Worm (Caenorhabditis elegans) whole organism, young adult: Measurements from ENCODE around the gene srb-11.
A peak's percentile ranks its signal among the peaks of the same experiment; 100 is the strongest.

Source experiments
- B0019.2 ChIP-seq: fragments of 200-800 bp; sonication (Bioruptor generic); conservative IDR thresholded peaks from 2 replicates; pipeline ENCODE4 v1.3.6; 2022; ENCODE audit warnings: missing genetic modification reagents, missing genetic modification characterization, missing compliant biosample characterization
- F10E7.11 ChIP-seq: sonication (generic microtip); optimal IDR thresholded peaks from 2 replicates; lab custom pipeline; 2017; ENCODE audit warnings: mild to moderate bottlenecking, missing genetic modification characterization, moderate library complexity, missing compliant biosample characterization
- F22D6.2 ChIP-seq: sonication (generic microtip); optimal IDR thresholded peaks from 2 replicates; lab custom pipeline; 2016; ENCODE audit warnings: mild to moderate bottlenecking, missing genetic modification characterization, missing compliant biosample characterization
- F37B4.10 ChIP-seq: fragments of 200-800 bp; sonication (Bioruptor generic); IDR thresholded peaks from 2 replicates; pipeline ENCODE4 v1.3.6; 2022; ENCODE audit warnings: missing genetic modification characterization, missing compliant biosample characterization
- F52B5.7 ChIP-seq: sonication (generic microtip); optimal IDR thresholded peaks from 2 replicates; lab custom pipeline; 2016; ENCODE audit warnings: mild to moderate bottlenecking, missing genetic modification characterization, missing compliant biosample characterization
- F57A8.1 ChIP-seq: fragments of 200-800 bp; sonication (Bioruptor generic); optimal IDR thresholded peaks from 2 replicates; lab custom pipeline; 2018; ENCODE audit warnings: mild to moderate bottlenecking, missing genetic modification characterization, moderate library complexity, missing compliant biosample characterization
- T26A5.8 ChIP-seq: sonication (generic microtip); optimal IDR thresholded peaks from 2 replicates; lab custom pipeline; 2016; ENCODE audit warnings: missing genetic modification characterization, missing compliant biosample characterization
- Y56A3A.18 ChIP-seq: fragments of 200-800 bp; sonication (Bioruptor generic); IDR thresholded peaks from 2 replicates; pipeline ENCODE4 v1.3.6; 2022; ENCODE audit warnings: missing genetic modification reagents, missing genetic modification characterization, missing compliant biosample characterization
- ZK185.1 ChIP-seq: sonication (generic microtip); optimal IDR thresholded peaks from 2 replicates; lab custom pipeline; 2016; ENCODE audit warnings: mild to moderate bottlenecking, missing genetic modification characterization, missing compliant biosample characterization; ENCODE audit not compliant: poor library complexity, severe bottlenecking
- akir-1 ChIP-seq: fragments of 200-800 bp; sonication (Bioruptor generic); optimal IDR thresholded peaks from 2 replicates; lab custom pipeline; 2018; ENCODE audit warnings: mild to moderate bottlenecking, missing genetic modification characterization, moderate library complexity, missing compliant biosample characterization
- athp-1 ChIP-seq: sonication (generic microtip); optimal IDR thresholded peaks from 2 replicates; lab custom pipeline; 2017; ENCODE audit warnings: mild to moderate bottlenecking, missing genetic modification characterization, missing compliant biosample characterization
- attf-3 ChIP-seq: fragments of 200-800 bp; sonication (Bioruptor generic); conservative IDR thresholded peaks from 2 replicates; pipeline ENCODE4 v1.3.6; 2022; ENCODE audit warnings: missing genetic modification reagents, missing genetic modification characterization, missing compliant biosample characterization
- attf-5 ChIP-seq: fragments of 200-800 bp; sonication (Bioruptor generic); optimal IDR thresholded peaks from 2 replicates; lab custom pipeline; 2018; ENCODE audit warnings: mild to moderate bottlenecking, missing genetic modification characterization, missing compliant biosample characterization
- bed-1 ChIP-seq: fragments of 200-800 bp; sonication (Bioruptor generic); IDR thresholded peaks from 2 replicates; pipeline ENCODE4 v1.3.6; 2022; ENCODE audit warnings: missing genetic modification reagents, missing genetic modification characterization, missing compliant biosample characterization
- bed-2 ChIP-seq: fragments of 200-800 bp; sonication (Bioruptor generic); IDR thresholded peaks from 2 replicates; pipeline ENCODE4 v1.3.6; 2022; ENCODE audit warnings: missing genetic modification reagents, missing genetic modification characterization, missing compliant biosample characterization
- ccch-3 ChIP-seq: fragments of 200-800 bp; sonication (Bioruptor generic); optimal IDR thresholded peaks from 2 replicates; lab custom pipeline; 2018; ENCODE audit warnings: mild to moderate bottlenecking, missing genetic modification characterization, missing compliant biosample characterization
- cebp-1 ChIP-seq, 2 experiments: fragments of 200-800 bp in 1 of 2; sonication (Bioruptor generic) in 1 of 2; sonication (generic microtip) in 1 of 2; IDR thresholded peaks in 1 of 2; optimal IDR thresholded peaks in 1 of 2; 2 replicates each; pipeline versions ENCODE4 v1.3.6 to Lab custom; 2017 to 2022; ENCODE audit warnings: missing compliant biosample characterization in 2 of 2, missing genetic modification characterization in 2 of 2, mild to moderate bottlenecking in 1 of 2, missing genetic modification reagents in 1 of 2, moderate library complexity in 1 of 2
- ceh-27 ChIP-seq: fragments of 200-800 bp; sonication (Bioruptor generic); optimal IDR thresholded peaks from 2 replicates; lab custom pipeline; 2018; ENCODE audit warnings: mild to moderate bottlenecking, missing genetic modification characterization, moderate library complexity, missing compliant biosample characterization
- ceh-40 ChIP-seq: fragments of 200-800 bp; sonication (Bioruptor generic); IDR thresholded peaks from 2 replicates; pipeline ENCODE4 v1.3.6; 2022; ENCODE audit warnings: missing genetic modification characterization, missing compliant biosample characterization
- ceh-58 ChIP-seq: fragments of 200-800 bp; sonication (Bioruptor generic); IDR thresholded peaks from 2 replicates; pipeline ENCODE4 v1.3.6; 2022; ENCODE audit warnings: missing genetic modification characterization, missing compliant biosample characterization
- ceh-79 ChIP-seq: sonication (generic microtip); optimal IDR thresholded peaks from 2 replicates; lab custom pipeline; 2017; ENCODE audit warnings: mild to moderate bottlenecking, missing genetic modification characterization, missing compliant biosample characterization
- egl-44 ChIP-seq: fragments of 200-800 bp; sonication (Bioruptor generic); IDR thresholded peaks from 2 replicates; pipeline ENCODE4 v1.3.6; 2022; ENCODE audit warnings: missing genetic modification reagents, missing genetic modification characterization, missing compliant biosample characterization
- ets-4 ChIP-seq: fragments of 200-800 bp; sonication (Bioruptor generic); optimal IDR thresholded peaks from 2 replicates; lab custom pipeline; 2018; ENCODE audit warnings: mild to moderate bottlenecking, missing genetic modification characterization, missing compliant biosample characterization
- him-1 ChIP-seq: sonication (generic microtip); optimal IDR thresholded peaks from 2 replicates; lab custom pipeline; 2016; ENCODE audit warnings: missing genotype, missing genetic modification reagents, missing genetic modification characterization, missing compliant biosample characterization
- hmg-20 ChIP-seq: fragments of 200-800 bp; sonication (Bioruptor generic); IDR thresholded peaks from 2 replicates; pipeline ENCODE4 v1.3.6; 2022; ENCODE audit warnings: missing genetic modification reagents, missing genetic modification characterization, missing compliant biosample characterization
- hsf-1 ChIP-seq: fragments of 200-800 bp; sonication (Bioruptor generic); IDR thresholded peaks from 2 replicates; pipeline ENCODE4 v1.3.6; 2022; ENCODE audit warnings: missing genetic modification reagents, missing genetic modification characterization, missing compliant biosample characterization
- lin-35 ChIP-seq, 3 experiments: fragments of 150-350 bp in 2 of 3; sonication (generic microtip) in 1 of 3; optimal IDR thresholded peaks; 2 replicates each; lab custom pipeline; 2014 to 2018; ENCODE audit warnings: missing biosample characterization in 3 of 3, missing genetic modification characterization in 3 of 3, missing genetic modification reagents in 3 of 3
- lin-40 ChIP-seq: sonication (generic microtip); optimal IDR thresholded peaks from 2 replicates; lab custom pipeline; 2016; ENCODE audit warnings: missing genetic modification characterization, mild to moderate bottlenecking, missing compliant biosample characterization, missing genotype, missing genetic modification reagents
- lsl-1 ChIP-seq: fragments of 200-800 bp; sonication (Bioruptor generic); optimal IDR thresholded peaks from 2 replicates; lab custom pipeline; 2018; ENCODE audit warnings: mild to moderate bottlenecking, missing genetic modification characterization, moderate library complexity, missing compliant biosample characterization
- lsy-27 ChIP-seq: sonication (generic microtip); optimal IDR thresholded peaks from 2 replicates; lab custom pipeline; 2017; ENCODE audit warnings: missing genetic modification characterization, mild to moderate bottlenecking, missing compliant biosample characterization, antibody characterized with exemption, missing genotype, borderline replicate concordance; ENCODE audit not compliant: insufficient read depth
- madf-6 ChIP-seq: fragments of 200-800 bp; sonication (Bioruptor generic); IDR thresholded peaks from 2 replicates; pipeline ENCODE4 v1.3.6; 2022; ENCODE audit warnings: missing genetic modification reagents, missing genetic modification characterization, missing compliant biosample characterization
- mes-4 ChIP-seq: sonication (generic microtip); optimal IDR thresholded peaks from 2 replicates; lab custom pipeline; 2016; ENCODE audit warnings: missing genotype, missing genetic modification characterization, missing compliant biosample characterization
- nhr-120 ChIP-seq: fragments of 200-800 bp; sonication (Bioruptor generic); IDR thresholded peaks from 2 replicates; pipeline ENCODE4 v1.3.6; 2022; ENCODE audit warnings: missing genetic modification characterization, missing compliant biosample characterization
- nhr-80 ChIP-seq: sonication (generic microtip); optimal IDR thresholded peaks from 2 replicates; lab custom pipeline; 2016; ENCODE audit warnings: missing genetic modification characterization, missing compliant biosample characterization
- pbrm-1 ChIP-seq: fragments of 200-800 bp; sonication (Bioruptor generic); IDR thresholded peaks from 2 replicates; pipeline ENCODE4 v1.3.6; 2022; ENCODE audit warnings: missing genetic modification reagents, missing genetic modification characterization, missing compliant biosample characterization
- rcor-1 ChIP-seq: fragments of 200-800 bp; sonication (Bioruptor generic); IDR thresholded peaks from 2 replicates; pipeline ENCODE4 v1.3.6; 2022; ENCODE audit warnings: missing genetic modification reagents, missing genetic modification characterization, missing compliant biosample characterization
- sea-2 ChIP-seq: fragments of 200-800 bp; sonication (Bioruptor generic); IDR thresholded peaks from 2 replicates; pipeline ENCODE4 v1.3.6; 2022; ENCODE audit warnings: missing genetic modification characterization, missing compliant biosample characterization
- snpc-4 ChIP-seq, 5 experiments: fragments of 150-350 bp in 1 of 5; sonication (generic microtip) in 4 of 5; optimal IDR thresholded peaks; 2 replicates each; lab custom pipeline; 2014 to 2018; ENCODE audit warnings: missing genetic modification characterization in 5 of 5, missing biosample characterization in 3 of 5, antibody characterized with exemption in 2 of 5, mild to moderate bottlenecking in 2 of 5, missing compliant biosample characterization in 2 of 5, missing genotype in 2 of 5, moderate library complexity in 2 of 5, missing genetic modification reagents in 1 of 5
- tbp1 ChIP-seq: fragments of 200-800 bp; sonication (Bioruptor generic); optimal IDR thresholded peaks from 2 replicates; lab custom pipeline; 2018; ENCODE audit warnings: mild to moderate bottlenecking, missing genetic modification characterization, missing compliant biosample characterization
- tbx-9 ChIP-seq: sonication (generic microtip); optimal IDR thresholded peaks from 2 replicates; lab custom pipeline; 2016; ENCODE audit warnings: borderline replicate concordance, missing genetic modification characterization, inconsistent platforms, missing compliant biosample characterization
- tlf-1 ChIP-seq: fragments of 200-800 bp; sonication (Bioruptor generic); optimal IDR thresholded peaks from 2 replicates; lab custom pipeline; 2018; ENCODE audit warnings: mild to moderate bottlenecking, missing genetic modification characterization, missing compliant biosample characterization
- unc-62 ChIP-seq: fragments of 150-350 bp; optimal IDR thresholded peaks from 2 replicates; lab custom pipeline; 2014; ENCODE audit warnings: missing biosample characterization, missing genetic modification reagents, missing genetic modification characterization
- xnd-1 ChIP-seq: sonication (generic microtip); optimal IDR thresholded peaks from 2 replicates; lab custom pipeline; 2016; ENCODE audit warnings: missing genotype, missing genetic modification reagents, missing genetic modification characterization, missing compliant biosample characterization
- zim-3 ChIP-seq: sonication (generic microtip); optimal IDR thresholded peaks from 2 replicates; lab custom pipeline; 2017; ENCODE audit warnings: mild to moderate bottlenecking, missing genetic modification characterization, moderate library complexity, missing compliant biosample characterization
- ztf-22 ChIP-seq: fragments of 200-800 bp; sonication (Bioruptor generic); optimal IDR thresholded peaks from 2 replicates; lab custom pipeline; 2018; ENCODE audit warnings: mild to moderate bottlenecking, missing genetic modification characterization, moderate library complexity, missing compliant biosample characterization
- ztf-25 ChIP-seq: fragments of 200-800 bp; sonication (Bioruptor generic); IDR thresholded peaks from 2 replicates; pipeline ENCODE4 v1.3.6; 2022; ENCODE audit warnings: missing genetic modification reagents, missing genetic modification characterization, missing compliant biosample characterization
- ztf-28 ChIP-seq: fragments of 200-800 bp; sonication (Bioruptor generic); IDR thresholded peaks from 2 replicates; pipeline ENCODE4 v1.3.6; 2022; ENCODE audit warnings: missing genetic modification reagents, missing genetic modification characterization, missing compliant biosample characterization
- ztf-3 ChIP-seq: fragments of 200-800 bp; sonication (Bioruptor generic); optimal IDR thresholded peaks from 2 replicates; lab custom pipeline; 2018; ENCODE audit warnings: mild to moderate bottlenecking, missing genetic modification characterization, missing compliant biosample characterization

Gene srb-11

ce11 chrIII:6453665-6454064 is 39.0 kb downstream of the srb-11 start (continued):
- no peak for TF ChIP-seq ztf-28 (GFP tag; lab: Robert Waterston, UW)
- no peak for TF ChIP-seq bed-2 (GFP tag; lab: Robert Waterston, UW)
- TF ChIP-seq snpc-4 (GFP tag; optimal IDR thresholded peaks at IDR 0.05; lab: Kevin White, UChicago): peak; percentile 48
- TF ChIP-seq snpc-4 (tag; optimal IDR thresholded peaks at IDR 0.05; lab: Kevin White, UChicago): peak; percentile 14 to 62 (median 31)
- TF ChIP-seq hmg-20 (GFP tag; lab: Robert Waterston, UW): no peak
- TF ChIP-seq akir-1 (GFP tag; lab: Kevin White, UChicago): no peak
- no peak for TF ChIP-seq tbx-9 (tag; lab: Kevin White, UChicago)
- TF ChIP-seq ceh-58 (GFP tag; lab: Robert Waterston, UW): no peak
- no peak for TF ChIP-seq F22D6.2
- TF ChIP-seq rcor-1: peak; percentile 85
- TF ChIP-seq F10E7.11: no peak
- peak; percentile 63 for TF ChIP-seq ceh-27 (GFP tag; lab: Kevin White, UChicago)
- TF ChIP-seq nhr-120 (GFP tag; lab: Robert Waterston, UW): no peak
- no peak for TF ChIP-seq F52B5.7 (tag; lab: Kevin White, UChicago)
- peak; percentile 36 for TF ChIP-seq tlf-1 (GFP tag; lab: Kevin White, UChicago)
- TF ChIP-seq ztf-22 (GFP tag; lab: Kevin White, UChicago): no peak
- no peak for TF ChIP-seq bed-1 (GFP tag; lab: Robert Waterston, UW)
- no peak for TF ChIP-seq T26A5.8 (tag; lab: Kevin White, UChicago)
- TF ChIP-seq attf-3 (GFP tag; lab: Robert Waterston, UW): 0 out of 2 replicates have a peak, but pooled peaks have one; percentile 26
- no peak for TF ChIP-seq lsy-27 (tag; lab: Kevin White, UChicago)
- TF ChIP-seq lin-35 (GFP tag; optimal IDR thresholded peaks at IDR 0.05; lab: Kevin White, UChicago): peak in 1 of 3 experiments; percentile 86
- TF ChIP-seq ztf-25 (GFP tag; lab: Robert Waterston, UW): no peak
- peak; percentile 82 for TF ChIP-seq nhr-80 (tag; lab: Kevin White, UChicago)
- TF ChIP-seq ztf-3: no peak
- peak; percentile 55; the same call in 1 of the 2 replicates for TF ChIP-seq madf-6 (GFP tag; lab: Robert Waterston, UW)
- TF ChIP-seq F57A8.1 (GFP tag; lab: Kevin White, UChicago): no peak
- peak; percentile 52 for TF ChIP-seq lin-40
- no peak for TF ChIP-seq ceh-40 (GFP tag; lab: Robert Waterston, UW)
- TF ChIP-seq B0019.2: no peak
- TF ChIP-seq attf-5 (GFP tag; lab: Kevin White, UChicago): peak; percentile 98
- peak; percentile 65 for TF ChIP-seq lsl-1 (GFP tag; lab: Kevin White, UChicago)
- no peak for TF ChIP-seq xnd-1 (tag; lab: Kevin White, UChicago)
- no peak for TF ChIP-seq ceh-79
- TF ChIP-seq ccch-3 (GFP tag; lab: Kevin White, UChicago): no peak
- TF ChIP-seq egl-44: no peak
- peak; percentile 66 for TF ChIP-seq tbp1
- TF ChIP-seq cebp-1 (GFP tag; IDR thresholded peaks at IDR 0.05; lab: Robert Waterston, UW): no peak
- peak; percentile 81 for TF ChIP-seq cebp-1 (tag; optimal IDR thresholded peaks at IDR 0.05; lab: Kevin White, UChicago)
- no peak for TF ChIP-seq mes-4 (tag; lab: Kevin White, UChicago)
- TF ChIP-seq athp-1 (tag; lab: Kevin White, UChicago): no peak
- no peak for TF ChIP-seq ets-4 (GFP tag; lab: Kevin White, UChicago)
- no peak for TF ChIP-seq unc-62
- TF ChIP-seq ZK185.1: peak; percentile 75
- no peak for TF ChIP-seq Y56A3A.18 (GFP tag; lab: Robert Waterston, UW)
- TF ChIP-seq zim-3 (tag; lab: Kevin White, UChicago): no peak
- TF ChIP-seq pbrm-1: peak; percentile 76
- no peak for TF ChIP-seq sea-2
- TF ChIP-seq hsf-1 (GFP tag; lab: Robert Waterston, UW): no peak
- no peak for TF ChIP-seq him-1 (tag; lab: Kevin White, UChicago)
- TF ChIP-seq F37B4.10 (GFP tag; lab: Robert Waterston, UW): no peak
